Worm (Caenorhabditis elegans) whole organism, L3 larva: ENCODE data around the gene fbxb-103.

Experiments used
- ceh-82 ChIP-seq: fragments of 150-350 bp; optimal IDR thresholded peaks from 2 replicates; lab custom pipeline; 2014; ENCODE audit warnings: missing biosample characterization, missing genetic modification characterization
- elt-2 ChIP-seq: sonication (generic microtip); optimal IDR thresholded peaks from 2 replicates; lab custom pipeline; 2016; ENCODE audit warnings: missing genetic modification reagents, mild to moderate bottlenecking, missing genetic modification characterization, missing compliant biosample characterization
- lin-15B ChIP-seq: fragments of 150-350 bp; optimal IDR thresholded peaks from 2 replicates; lab custom pipeline; 2014; ENCODE audit warnings: missing biosample characterization, missing genetic modification characterization
- lin-39 ChIP-seq: fragments of 150-350 bp; optimal IDR thresholded peaks from 2 replicates; lab custom pipeline; 2018; ENCODE audit warnings: missing biosample characterization, missing genetic modification reagents, missing genetic modification characterization
- zag-1 ChIP-seq: fragments of 150-350 bp; optimal IDR thresholded peaks from 2 replicates; lab custom pipeline; 2014; ENCODE audit warnings: missing biosample characterization, missing genetic modification characterization

DNA sequence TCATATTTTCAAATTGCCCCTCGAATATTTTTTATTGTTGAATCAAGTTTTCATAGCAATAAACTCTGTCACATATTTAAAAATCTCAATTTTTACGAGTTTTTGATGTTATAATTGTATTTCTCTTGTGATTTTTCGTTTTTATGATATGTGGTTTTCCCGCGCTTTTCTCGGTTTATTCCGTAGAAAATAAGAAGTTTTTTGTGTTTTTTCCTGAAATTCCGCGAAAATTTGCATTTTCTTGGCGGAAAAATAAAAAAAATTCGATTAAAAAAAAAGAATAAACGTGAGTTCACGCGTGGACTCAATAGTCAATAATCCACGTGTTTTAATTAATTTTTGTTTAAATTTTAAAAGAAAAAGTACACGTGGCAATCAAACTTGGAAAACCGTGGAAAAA is 29.1 kb downstream of the fbxb-103 start:
- TF ChIP-seq lin-39: no peak
- no peak for TF ChIP-seq elt-2
- no peak for TF ChIP-seq ceh-82 (tag; lab: Kevin White, UChicago)
- no peak for TF ChIP-seq zag-1 (tag; lab: Kevin White, UChicago)
- TF ChIP-seq lin-15B: no peak
